Worm (Caenorhabditis elegans): ENCODE measurements around the gene Y79H2A.4.

ce11 chrIII:12009321-12009720, 31.8 kb upstream of the Y79H2A.4 start:
- TF ChIP-seq pag-3 (tag; optimal IDR thresholded peaks at IDR 0.05; ENCODE audit: borderline replicate concordance), result no peak
- TF ChIP-seq tbx-7 (tag; optimal IDR thresholded peaks at IDR 0.05), result no peak
- no peak for TF ChIP-seq elt-2 (tag; optimal IDR thresholded peaks at IDR 0.05)
- no peak for TF ChIP-seq unc-55 (GFP tag; optimal IDR thresholded peaks at IDR 0.05)
- TF ChIP-seq gmeb-2 (tag; optimal IDR thresholded peaks at IDR 0.05), result no peak
- no peak for TF ChIP-seq fkh-6 (tag; optimal IDR thresholded peaks at IDR 0.05)
- TF ChIP-seq pat-9 (tag; optimal IDR thresholded peaks at IDR 0.05), result no peak
- no peak for TF ChIP-seq dmd-4 (tag; optimal IDR thresholded peaks at IDR 0.05; ENCODE audit: borderline replicate concordance)
- TF ChIP-seq ceh-6 (GFP tag; optimal IDR thresholded peaks at IDR 0.05), result no peak
- no peak for TF ChIP-seq K02D7.2 (tag; optimal IDR thresholded peaks at IDR 0.05)
